Worm (Caenorhabditis elegans) whole organism, late embryonic: ENCODE measurements around the gene mccc-2.

Experiments
- C08G9.2 ChIP-seq: sonication (generic microtip); optimal IDR thresholded peaks from 2 replicates; lab custom pipeline; 2016; ENCODE audit warnings: mild to moderate bottlenecking, missing genetic modification characterization, moderate library complexity, missing compliant biosample characterization
- C38D4.7 ChIP-seq: fragments of 200-800 bp; sonication (Bioruptor generic); optimal IDR thresholded peaks from 2 replicates; lab custom pipeline; 2018; ENCODE audit warnings: mild to moderate bottlenecking, missing genetic modification characterization, moderate library complexity, missing compliant biosample characterization
- F13H6.1 ChIP-seq: sonication (generic microtip); optimal IDR thresholded peaks from 2 replicates; lab custom pipeline; 2016; ENCODE audit warnings: missing genetic modification characterization, missing compliant biosample characterization
- K02D7.2 ChIP-seq: sonication (generic microtip); optimal IDR thresholded peaks from 2 replicates; lab custom pipeline; 2017; ENCODE audit warnings: mild to moderate bottlenecking, missing genetic modification characterization, missing compliant biosample characterization
- K09A11.1 ChIP-seq: sonication (generic microtip); optimal IDR thresholded peaks from 2 replicates; lab custom pipeline; 2017; ENCODE audit warnings: antibody characterized with exemption, mild to moderate bottlenecking, missing genetic modification characterization, missing compliant biosample characterization; ENCODE audit not compliant: insufficient read depth
- T23F11.4 ChIP-seq: fragments of 200-800 bp; sonication (Bioruptor generic); optimal IDR thresholded peaks from 2 replicates; lab custom pipeline; 2018; ENCODE audit warnings: mild to moderate bottlenecking, missing genetic modification characterization, missing compliant biosample characterization
- Y22D7AL.16 ChIP-seq: sonication (generic microtip); optimal IDR thresholded peaks from 2 replicates; lab custom pipeline; 2016; ENCODE audit warnings: missing genetic modification characterization, missing compliant biosample characterization
- ahr-1 ChIP-seq: sonication (generic microtip); optimal IDR thresholded peaks from 2 replicates; lab custom pipeline; 2016; ENCODE audit warnings: missing genetic modification characterization, missing compliant biosample characterization
- ama-1 ChIP-seq: fragments of 150-350 bp; optimal IDR thresholded peaks from 2 replicates; lab custom pipeline; 2014
- ceh-14 ChIP-seq: sonication (generic microtip); optimal IDR thresholded peaks from 2 replicates; lab custom pipeline; 2016; ENCODE audit warnings: missing genotype, missing genetic modification characterization, missing compliant biosample characterization
- ceh-19 ChIP-seq: fragments of 200-800 bp; sonication (Bioruptor generic); optimal IDR thresholded peaks from 2 replicates; lab custom pipeline; 2018; ENCODE audit warnings: mild to moderate bottlenecking, missing genetic modification characterization, missing compliant biosample characterization
- ceh-30 ChIP-seq: fragments of 150-350 bp; optimal IDR thresholded peaks from 2 replicates; lab custom pipeline; 2014; ENCODE audit warnings: missing biosample characterization, missing genetic modification characterization
- ceh-34 ChIP-seq: sonication (generic microtip); optimal IDR thresholded peaks from 2 replicates; lab custom pipeline; 2016; ENCODE audit warnings: mild to moderate bottlenecking, missing genetic modification characterization, missing compliant biosample characterization
- ceh-45 ChIP-seq: fragments of 200-800 bp; sonication (Bioruptor generic); IDR thresholded peaks from 2 replicates; pipeline ENCODE4 v1.3.6; 2022; ENCODE audit warnings: missing genetic modification reagents, missing genetic modification characterization, missing compliant biosample characterization
- ceh-48 ChIP-seq: sonication (generic microtip); optimal IDR thresholded peaks from 2 replicates; lab custom pipeline; 2016; ENCODE audit warnings: missing genetic modification characterization, inconsistent platforms, missing compliant biosample characterization
- ceh-6 ChIP-seq: fragments of 200-800 bp; sonication (Bioruptor generic); optimal IDR thresholded peaks from 2 replicates; lab custom pipeline; 2018; ENCODE audit warnings: mild to moderate bottlenecking, missing genetic modification characterization, missing compliant biosample characterization
- ceh-9 ChIP-seq: sonication (generic microtip); optimal IDR thresholded peaks from 2 replicates; lab custom pipeline; 2016; ENCODE audit warnings: mild to moderate bottlenecking, missing genetic modification characterization, inconsistent platforms, missing compliant biosample characterization
- che-1 ChIP-seq: sonication (generic microtip); optimal IDR thresholded peaks from 2 replicates; lab custom pipeline; 2016; ENCODE audit warnings: mild to moderate bottlenecking, missing genetic modification characterization, missing compliant biosample characterization
- dmd-4 ChIP-seq: sonication (generic microtip); optimal IDR thresholded peaks from 2 replicates; lab custom pipeline; 2016; ENCODE audit warnings: borderline replicate concordance, missing genetic modification characterization, missing compliant biosample characterization
- dve-1 ChIP-seq: sonication (generic microtip); optimal IDR thresholded peaks from 2 replicates; lab custom pipeline; 2017; ENCODE audit warnings: antibody characterized with exemption, mild to moderate bottlenecking, missing genetic modification characterization, missing compliant biosample characterization
- elt-2 ChIP-seq: sonication (generic microtip); optimal IDR thresholded peaks from 2 replicates; lab custom pipeline; 2016; ENCODE audit warnings: missing genetic modification reagents, missing genetic modification characterization, missing compliant biosample characterization
- eyg-1 ChIP-seq: sonication (generic microtip); optimal IDR thresholded peaks from 2 replicates; lab custom pipeline; 2016; ENCODE audit warnings: missing genotype, missing genetic modification characterization, missing compliant biosample characterization
- fax-1 ChIP-seq: sonication (generic microtip); optimal IDR thresholded peaks from 2 replicates; lab custom pipeline; 2016; ENCODE audit warnings: missing genotype, missing genetic modification characterization, missing compliant biosample characterization
- fkh-6 ChIP-seq: sonication (generic microtip); optimal IDR thresholded peaks from 2 replicates; lab custom pipeline; 2016; ENCODE audit warnings: missing genetic modification characterization, missing compliant biosample characterization
- gmeb-2 ChIP-seq: sonication (generic microtip); optimal IDR thresholded peaks from 2 replicates; lab custom pipeline; 2016; ENCODE audit warnings: missing genetic modification characterization, inconsistent platforms, missing compliant biosample characterization
- hlh-13 ChIP-seq: fragments of 200-800 bp; sonication (Bioruptor generic); optimal IDR thresholded peaks from 2 replicates; lab custom pipeline; 2018; ENCODE audit warnings: mild to moderate bottlenecking, missing genetic modification characterization, missing compliant biosample characterization
- hlh-15 ChIP-seq: sonication (generic microtip); optimal IDR thresholded peaks from 2 replicates; lab custom pipeline; 2016; ENCODE audit warnings: missing genetic modification characterization, missing compliant biosample characterization
- hlh-6 ChIP-seq: sonication (generic microtip); optimal IDR thresholded peaks from 2 replicates; lab custom pipeline; 2016; ENCODE audit warnings: missing genotype, missing genetic modification characterization, missing compliant biosample characterization
- lim-6 ChIP-seq: sonication (generic microtip); optimal IDR thresholded peaks from 2 replicates; lab custom pipeline; 2016; ENCODE audit warnings: missing genetic modification characterization, missing compliant biosample characterization
- lin-11 ChIP-seq: fragments of 200-800 bp; sonication (Bioruptor generic); optimal IDR thresholded peaks from 2 replicates; lab custom pipeline; 2018; ENCODE audit warnings: mild to moderate bottlenecking, missing genetic modification characterization, missing compliant biosample characterization
- madf-2 ChIP-seq: sonication (generic microtip); optimal IDR thresholded peaks from 2 replicates; lab custom pipeline; 2017; ENCODE audit warnings: missing genetic modification characterization, missing compliant biosample characterization
- nhr-232 ChIP-seq: sonication (generic microtip); optimal IDR thresholded peaks from 2 replicates; lab custom pipeline; 2016; ENCODE audit warnings: missing genetic modification characterization, missing compliant biosample characterization
- odd-2 ChIP-seq: sonication (generic microtip); optimal IDR thresholded peaks from 2 replicates; lab custom pipeline; 2017; ENCODE audit warnings: antibody characterized with exemption, mild to moderate bottlenecking, missing genetic modification characterization, missing compliant biosample characterization
- pat-9 ChIP-seq: fragments of 200-800 bp; sonication (Bioruptor generic); optimal IDR thresholded peaks from 2 replicates; lab custom pipeline; 2018; ENCODE audit warnings: mild to moderate bottlenecking, missing genetic modification characterization, moderate library complexity, missing compliant biosample characterization
- pax-1 ChIP-seq: fragments of 150-350 bp; optimal IDR thresholded peaks from 2 replicates; lab custom pipeline; 2014; ENCODE audit warnings: missing biosample characterization, missing genetic modification characterization
- pha-2 ChIP-seq: sonication (generic microtip); optimal IDR thresholded peaks from 2 replicates; lab custom pipeline; 2017; ENCODE audit warnings: mild to moderate bottlenecking, missing genetic modification characterization, missing compliant biosample characterization
- pha-4 ChIP-seq: fragments of 150-350 bp; optimal IDR thresholded peaks from 2 replicates; lab custom pipeline; 2018; ENCODE audit warnings: missing biosample characterization, missing genetic modification reagents, missing genetic modification characterization
- pqm-1 ChIP-seq: sonication (generic microtip); optimal IDR thresholded peaks from 2 replicates; lab custom pipeline; 2016; ENCODE audit warnings: missing genetic modification characterization, missing compliant biosample characterization
- pros-1 ChIP-seq: fragments of 150-350 bp; optimal IDR thresholded peaks from 2 replicates; lab custom pipeline; 2014; ENCODE audit warnings: missing biosample characterization, missing genetic modification reagents, missing genetic modification characterization
- ref-2 ChIP-seq: sonication (generic microtip); optimal IDR thresholded peaks from 2 replicates; lab custom pipeline; 2016; ENCODE audit warnings: missing genetic modification characterization, missing compliant biosample characterization
- rnt-1 ChIP-seq: sonication (generic microtip); optimal IDR thresholded peaks from 2 replicates; lab custom pipeline; 2016; ENCODE audit warnings: missing genetic modification characterization, missing compliant biosample characterization
- sdc-2 ChIP-seq: sonication (generic microtip); optimal IDR thresholded peaks from 2 replicates; lab custom pipeline; 2016; ENCODE audit warnings: missing genotype, missing genetic modification characterization, missing compliant biosample characterization
- sox-2 ChIP-seq: fragments of 200-800 bp; sonication (Bioruptor generic); IDR thresholded peaks from 2 replicates; pipeline ENCODE4 v1.3.6; 2022; ENCODE audit warnings: missing genetic modification reagents, missing genetic modification characterization, missing compliant biosample characterization
- sox-4 ChIP-seq: sonication (generic microtip); optimal IDR thresholded peaks from 2 replicates; lab custom pipeline; 2017; ENCODE audit warnings: mild to moderate bottlenecking, missing genetic modification characterization, inconsistent platforms, missing compliant biosample characterization
- syd-9 ChIP-seq: sonication (generic microtip); optimal IDR thresholded peaks from 2 replicates; lab custom pipeline; 2016; ENCODE audit warnings: mild to moderate bottlenecking, missing genetic modification characterization, moderate library complexity, missing compliant biosample characterization
- tbx-2 ChIP-seq: sonication (generic microtip); optimal IDR thresholded peaks from 2 replicates; lab custom pipeline; 2016; ENCODE audit warnings: missing genetic modification characterization, missing compliant biosample characterization
- tbx-7 ChIP-seq: sonication (generic microtip); optimal IDR thresholded peaks from 2 replicates; lab custom pipeline; 2016; ENCODE audit warnings: missing genotype, missing genetic modification characterization, missing compliant biosample characterization
- ttx-3 ChIP-seq: sonication (generic microtip); optimal IDR thresholded peaks from 2 replicates; lab custom pipeline; 2016; ENCODE audit warnings: missing genetic modification reagents, missing genetic modification characterization, missing compliant biosample characterization
- unc-42 ChIP-seq: sonication (generic microtip); optimal IDR thresholded peaks from 2 replicates; lab custom pipeline; 2016; ENCODE audit warnings: missing genotype, missing genetic modification characterization, missing compliant biosample characterization
- unc-86 ChIP-seq: sonication (generic microtip); optimal IDR thresholded peaks from 2 replicates; lab custom pipeline; 2016; ENCODE audit warnings: missing genetic modification characterization, missing compliant biosample characterization
- ztf-16 ChIP-seq: sonication (generic microtip); optimal IDR thresholded peaks from 2 replicates; lab custom pipeline; 2017; ENCODE audit warnings: missing genetic modification characterization, missing compliant biosample characterization

Gene mccc-2

DNA sequence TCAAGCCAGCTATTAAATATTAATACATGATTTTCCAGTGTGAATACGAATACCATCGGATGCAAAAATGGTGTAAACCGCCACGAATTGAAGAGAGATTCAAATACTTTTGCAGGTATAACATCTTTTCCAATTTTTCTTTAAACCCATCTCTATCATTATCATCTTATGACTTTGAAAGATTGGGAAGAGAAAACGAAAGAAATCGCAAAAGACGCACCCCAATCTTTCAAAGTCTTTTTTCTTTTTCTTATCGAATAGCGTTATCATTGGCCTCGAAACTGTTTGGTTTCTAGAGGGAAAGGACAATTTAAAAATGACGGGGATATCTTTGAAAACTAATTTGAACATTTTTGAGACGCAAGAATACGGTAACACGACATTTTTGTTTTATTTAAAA, 16.5 kb upstream of the mccc-2 start:
- no peak for TF ChIP-seq lim-6 (tag; lab: Kevin White, UChicago)
- no peak for TF ChIP-seq T23F11.4 (GFP tag; lab: Kevin White, UChicago)
- TF ChIP-seq lin-11 = no peak
- no peak for TF ChIP-seq elt-2
- TF ChIP-seq ceh-48 = no peak
- TF ChIP-seq ceh-34 = no peak
- TF ChIP-seq pha-2 = no peak
- TF ChIP-seq, all 69 proteins: peak for 0

ce11 chrIII:9104060-9104459, 14.9 kb upstream of the mccc-2 start:
- TF ChIP-seq fkh-6 (tag; lab: Kevin White, UChicago) = peak; percentile 37
- TF ChIP-seq ceh-9 (tag; lab: Kevin White, UChicago) = no peak
- TF ChIP-seq hlh-13 (GFP tag; lab: Kevin White, UChicago) = peak; percentile 14
- TF ChIP-seq dve-1 (tag; lab: Kevin White, UChicago) = peak; percentile 19
- TF ChIP-seq hlh-15 (tag; lab: Kevin White, UChicago) = no peak
- peak; percentile 42 for TF ChIP-seq nhr-232 (tag; lab: Kevin White, UChicago)
- TF ChIP-seq pros-1 (tag; lab: Kevin White, UChicago) = no peak
- no peak for TF ChIP-seq ceh-30
- TF ChIP-seq ceh-14 (tag; lab: Kevin White, UChicago) = no peak
- TF ChIP-seq K09A11.1 (tag; lab: Kevin White, UChicago) = peak; percentile 72
- TF ChIP-seq hlh-6 = peak; percentile 74
- peak; percentile 51 for TF ChIP-seq C08G9.2
- no peak for TF ChIP-seq lim-6 (tag; lab: Kevin White, UChicago)
- TF ChIP-seq ttx-3 = peak; percentile 14
- TF ChIP-seq unc-86 = peak; percentile 23
- peak; percentile 53 for TF ChIP-seq fax-1 (tag; lab: Kevin White, UChicago)
- TF ChIP-seq dmd-4 = peak; percentile 42
- TF ChIP-seq Y22D7AL.16 (tag; lab: Kevin White, UChicago) = peak; percentile 35
- no peak for TF ChIP-seq ceh-19
- peak; percentile 14 for TF ChIP-seq ahr-1 (tag; lab: Kevin White, UChicago)
- TF ChIP-seq K02D7.2 (tag; lab: Kevin White, UChicago) = no peak
- no peak for TF ChIP-seq eyg-1
- TF ChIP-seq ref-2 (tag; lab: Kevin White, UChicago) = no peak
- peak; percentile 62 for TF ChIP-seq sox-4 (tag; lab: Kevin White, UChicago)
- no peak for TF ChIP-seq ama-1 (lab: Kevin White, UChicago)
- no peak for TF ChIP-seq sdc-2 (tag; lab: Kevin White, UChicago)
- TF ChIP-seq madf-2 (tag; lab: Kevin White, UChicago) = peak; percentile 49
- peak; percentile 26 for TF ChIP-seq ztf-16 (tag; lab: Kevin White, UChicago)
- no peak for TF ChIP-seq rnt-1 (tag; lab: Kevin White, UChicago)
- no peak for TF ChIP-seq F13H6.1 (tag; lab: Kevin White, UChicago)
- peak; percentile 68 for TF ChIP-seq ceh-6 (GFP tag; lab: Kevin White, UChicago)
- TF ChIP-seq pha-2 = peak; percentile 40
- TF ChIP-seq pat-9 (tag; lab: Kevin White, UChicago) = peak; percentile 58
- TF ChIP-seq lin-11 = peak; percentile 36
- TF ChIP-seq odd-2 (tag; lab: Kevin White, UChicago) = no peak
- TF ChIP-seq pha-4 (tag; lab: Kevin White, UChicago) = no peak
- TF ChIP-seq C38D4.7 (GFP tag; lab: Kevin White, UChicago) = peak; percentile 40
- TF ChIP-seq syd-9 (tag; lab: Kevin White, UChicago) = no peak
- TF ChIP-seq pax-1 (tag; lab: Kevin White, UChicago) = no peak
- no peak for TF ChIP-seq unc-42 (tag; lab: Kevin White, UChicago)
- TF ChIP-seq gmeb-2 (tag; lab: Kevin White, UChicago) = peak; percentile 32
- TF ChIP-seq tbx-2 = peak; percentile 64
- peak; percentile 63; the same call in 1 of the 2 replicates for TF ChIP-seq ceh-45 (GFP tag; lab: Robert Waterston, UW)
- TF ChIP-seq sox-2 (GFP tag; lab: Robert Waterston, UW) = no peak
- TF ChIP-seq elt-2 = no peak
- peak; percentile 55 for TF ChIP-seq che-1 (tag; lab: Kevin White, UChicago)
- no peak for TF ChIP-seq pqm-1 (tag; lab: Kevin White, UChicago)
- no peak for TF ChIP-seq tbx-7 (tag; lab: Kevin White, UChicago)
